Fruit fly (Drosophila melanogaster): ENCODE results near the gene Rcd4.

The Rcd4 gene

dm6 chr2L:8382646-8383045, at the start of gene Rcd4, which contains the start of gene CG13392 (continued):
- TF ChIP-seq Hr39 (GFP tag; optimal IDR thresholded peaks at IDR 0.05) (peak; percentile 66), Sox15 (GFP tag; optimal IDR thresholded peaks at IDR 0.05) (no peak), spab (GFP tag; optimal IDR thresholded peaks at IDR 0.05) (no peak), salr (GFP tag; optimal IDR thresholded peaks at IDR 0.05) (peak; percentile 15 to 36), CG8119 (GFP tag; IDR thresholded peaks at IDR 0.05) (no peak), Eip75B (GFP tag; optimal IDR thresholded peaks at IDR 0.05) (peak; percentile 50), CG9139 (GFP tag; optimal IDR thresholded peaks at IDR 0.05) (no peak), Sox14 (GFP tag; optimal IDR thresholded peaks at IDR 0.05) (peak; percentile 62)

- TF ChIP-seq CG6276 (GFP tag; optimal IDR thresholded peaks at IDR 0.05) = no peak
- TF ChIP-seq CG11294 (GFP tag; IDR thresholded peaks at IDR 0.05) = no peak
- TF ChIP-seq CG6808 (GFP tag; optimal IDR thresholded peaks at IDR 0.05) = no peak
- no peak for TF ChIP-seq CG9139 (GFP tag; optimal IDR thresholded peaks at IDR 0.05)
- TF ChIP-seq acj6 (GFP tag; optimal IDR thresholded peaks at IDR 0.05) = no peak
These were observed 49.5 kb upstream of the Rcd4 start for dm6 chr2L:8333185-8333584.

- TF ChIP-seq CG9139 (GFP tag; optimal IDR thresholded peaks at IDR 0.05) (no peak), fd85E (GFP tag; optimal IDR thresholded peaks at IDR 0.05) (no peak), Hr39 (GFP tag; optimal IDR thresholded peaks at IDR 0.05) (no peak), fkh (GFP tag; optimal IDR thresholded peaks at IDR 0.05) (no peak), CG6276 (GFP tag; optimal IDR thresholded peaks at IDR 0.05) (no peak), vri (GFP tag; optimal IDR thresholded peaks at IDR 0.05) (no peak), CG6808 (GFP tag; optimal IDR thresholded peaks at IDR 0.05) (no peak), spab (GFP tag; optimal IDR thresholded peaks at IDR 0.05) (no peak), CG8119 (GFP tag; IDR thresholded peaks at IDR 0.05) (no peak), Smox (GFP tag; optimal IDR thresholded peaks at IDR 0.05) (no peak), net (GFP tag; optimal IDR thresholded peaks at IDR 0.05) (no peak), fd59A (GFP tag; optimal IDR thresholded peaks at IDR 0.05) (no peak), CG3919 (GFP tag; optimal IDR thresholded peaks at IDR 0.05) (no peak)
These were observed 49.0 kb upstream of the Rcd4 start for dm6 chr2L:8333624-8334023.

dm6 chr2L:8334705-8335104, 48.0 kb upstream of the Rcd4 start:
- TF ChIP-seq achi (GFP tag; optimal IDR thresholded peaks at IDR 0.05) (peak; percentile 7), CG6163 (GFP tag; IDR thresholded peaks at IDR 0.05) (0 out of 3 replicates have a peak, but pooled peaks have one; percentile 23), OdsH (GFP tag; optimal IDR thresholded peaks at IDR 0.05) (peak; percentile 15), salr (GFP tag; optimal IDR thresholded peaks at IDR 0.05) (no peak), CG1621 (tag; optimal IDR thresholded peaks at IDR 0.05) (no peak), CG15336 (GFP tag; IDR thresholded peaks at IDR 0.05) (no peak), CG31627 (GFP tag; optimal IDR thresholded peaks at IDR 0.05) (no peak), CG3919 (GFP tag; optimal IDR thresholded peaks at IDR 0.05) (peak; percentile 6), Eip78C (GFP tag) (peak; percentile 73), Hr4 (GFP tag; optimal IDR thresholded peaks at IDR 0.05) (no peak), CG10669 (GFP tag; optimal IDR thresholded peaks at IDR 0.05) (no peak)

- TF ChIP-seq OdsH (GFP tag; optimal IDR thresholded peaks at IDR 0.05) = no peak
- no peak for TF ChIP-seq net (GFP tag; optimal IDR thresholded peaks at IDR 0.05)
- no peak for TF ChIP-seq Hr39 (GFP tag; optimal IDR thresholded peaks at IDR 0.05)
- no peak for TF ChIP-seq CG10669 (GFP tag; optimal IDR thresholded peaks at IDR 0.05)
These were observed 44.6 kb upstream of the Rcd4 start, which contains the start of gene witty for dm6 chr2L:8338039-8338438. witty (plus strand) TSS chr2L:8338287.

- TF ChIP-seq CG6163 (GFP tag; IDR thresholded peaks at IDR 0.05) (no peak), CG8319 (GFP tag; optimal IDR thresholded peaks at IDR 0.05) (no peak), CG11762 (GFP tag; optimal IDR thresholded peaks at IDR 0.05; ENCODE audit: insufficient read depth) (no peak), Met (GFP tag; optimal IDR thresholded peaks at IDR 0.05) (no peak), dac (GFP tag; optimal IDR thresholded peaks at IDR 0.05) (no peak), cyc (GFP tag; optimal IDR thresholded peaks at IDR 0.05) (no peak), CG11902 (GFP tag; optimal IDR thresholded peaks at IDR 0.05) (no peak), CG31627 (GFP tag; optimal IDR thresholded peaks at IDR 0.05) (no peak), CG11294 (GFP tag; IDR thresholded peaks at IDR 0.05) (no peak), CG15336 (GFP tag; IDR thresholded peaks at IDR 0.05) (no peak), OdsH (GFP tag; optimal IDR thresholded peaks at IDR 0.05) (no peak)
These were observed 42.8 kb upstream of the Rcd4 start for dm6 chr2L:8339751-8340349.
